Worm (Caenorhabditis elegans) whole organism, late embryonic: Measurements from ENCODE around the gene abu-14.

Experiments used
- T23F11.4 ChIP-seq: fragments of 200-800 bp; sonication (Bioruptor generic); optimal IDR thresholded peaks from 2 replicates; lab custom pipeline; 2018; ENCODE audit warnings: mild to moderate bottlenecking, missing genetic modification characterization, missing compliant biosample characterization
- ceh-48 ChIP-seq: sonication (generic microtip); optimal IDR thresholded peaks from 2 replicates; lab custom pipeline; 2016; ENCODE audit warnings: missing genetic modification characterization, inconsistent platforms, missing compliant biosample characterization
- elt-2 ChIP-seq: sonication (generic microtip); optimal IDR thresholded peaks from 2 replicates; lab custom pipeline; 2016; ENCODE audit warnings: missing genetic modification reagents, missing genetic modification characterization, missing compliant biosample characterization
- hlh-30 ChIP-seq: sonication (generic microtip); optimal IDR thresholded peaks from 2 replicates; lab custom pipeline; 2017; ENCODE audit warnings: antibody characterized with exemption, missing genetic modification characterization, missing compliant biosample characterization; ENCODE audit not compliant: insufficient read depth
- tbx-2 ChIP-seq: sonication (generic microtip); optimal IDR thresholded peaks from 2 replicates; lab custom pipeline; 2016; ENCODE audit warnings: missing genetic modification characterization, missing compliant biosample characterization

ce11 chrII:9261403-9261802, 34.4 kb upstream of the abu-14 start:
- TF ChIP-seq hlh-30 (tag; lab: Kevin White, UChicago): no peak
- TF ChIP-seq ceh-48 (tag; lab: Kevin White, UChicago): no peak
- TF ChIP-seq tbx-2: no peak
- no peak for TF ChIP-seq elt-2 (tag; lab: Kevin White, UChicago)
- no peak for TF ChIP-seq T23F11.4
